Fruit fly (Drosophila melanogaster) whole organism, adult: ENCODE measurements around the gene uncNacbeta.

Experiments used
- CG11617 ChIP-seq: fragments of 200-800 bp; sonication (Bioruptor generic); optimal IDR thresholded peaks from 2 replicates; lab custom pipeline; 2017; ENCODE audit warnings: mild to moderate bottlenecking, missing biosample characterization, missing genetic modification reagents, missing genetic modification characterization
- CG12768 ChIP-seq: fragments of 200-800 bp; sonication (Bioruptor generic); optimal IDR thresholded peaks from 2 replicates; lab custom pipeline; 2017; ENCODE audit warnings: missing biosample characterization, missing genetic modification characterization, mild to moderate bottlenecking, moderate library complexity, missing genetic modification reagents
- CG14711 ChIP-seq: fragments of 200-800 bp; sonication (Bioruptor generic); optimal IDR thresholded peaks from 2 replicates; lab custom pipeline; 2018; ENCODE audit warnings: missing biosample characterization, mild to moderate bottlenecking, missing genetic modification characterization, moderate library complexity
- CG1620 ChIP-seq: fragments of 200-800 bp; sonication (Bioruptor generic); optimal IDR thresholded peaks from 2 replicates; lab custom pipeline; 2016; ENCODE audit warnings: missing biosample characterization, missing genetic modification characterization
- CG33017 ChIP-seq: fragments of 200-800 bp; sonication (Bioruptor generic); optimal IDR thresholded peaks from 2 replicates; lab custom pipeline; 2018; ENCODE audit warnings: missing biosample characterization, mild to moderate bottlenecking, missing genetic modification characterization, moderate library complexity
- CG5204 ChIP-seq: fragments of 200-800 bp; sonication (Bioruptor generic); optimal IDR thresholded peaks from 2 replicates; lab custom pipeline; 2016; ENCODE audit warnings: missing biosample characterization, missing genetic modification characterization
- CG7045 ChIP-seq: fragments of 200-800 bp; sonication (Bioruptor generic); optimal IDR thresholded peaks from 2 replicates; lab custom pipeline; 2017; ENCODE audit warnings: missing biosample characterization, mild to moderate bottlenecking, missing genetic modification characterization
- CG7101 ChIP-seq: fragments of 200-800 bp; sonication (Bioruptor generic); optimal IDR thresholded peaks from 2 replicates; lab custom pipeline; 2018; ENCODE audit warnings: missing biosample characterization, mild to moderate bottlenecking, missing genetic modification characterization, moderate library complexity
- Clk ChIP-seq: fragments of 200-800 bp; sonication (Bioruptor generic); optimal IDR thresholded peaks from 2 replicates; lab custom pipeline; 2017; ENCODE audit warnings: missing biosample characterization, missing genetic modification characterization
- Crg-1 ChIP-seq: fragments of 200-800 bp; sonication (Bioruptor generic); optimal IDR thresholded peaks from 2 replicates; lab custom pipeline; 2016; ENCODE audit warnings: missing biosample characterization, missing genetic modification characterization
- Hr96 ChIP-seq: fragments of 200-800 bp; sonication (Bioruptor generic); optimal IDR thresholded peaks from 2 replicates; lab custom pipeline; 2016; ENCODE audit warnings: missing biosample characterization, missing genetic modification characterization
- Mnt ChIP-seq: fragments of 200-800 bp; sonication (Bioruptor generic); optimal IDR thresholded peaks from 2 replicates; lab custom pipeline; 2016; ENCODE audit warnings: missing biosample characterization, mild to moderate bottlenecking, missing genetic modification characterization
- bab1 ChIP-seq: fragments of 200-800 bp; sonication (Bioruptor generic); optimal IDR thresholded peaks from 3 replicates; lab custom pipeline; 2019; ENCODE audit warnings: missing biosample characterization, mild to moderate bottlenecking, missing genetic modification characterization, moderate library complexity
- cic ChIP-seq: fragments of 200-800 bp; sonication (Bioruptor generic); optimal IDR thresholded peaks from 2 replicates; lab custom pipeline; 2017; ENCODE audit warnings: missing biosample characterization, mild to moderate bottlenecking, missing genetic modification characterization, moderate library complexity
- cnc ChIP-seq, 2 experiments: fragments of >200 bp; optimal IDR thresholded peaks; 2 replicates each; lab custom pipeline; 2017
- kay ChIP-seq: fragments of 200-800 bp; sonication (Bioruptor generic); peaks from one replicate; lab custom pipeline; 2016; ENCODE audit warnings: missing biosample characterization, missing genetic modification characterization, borderline replicate concordance
- ovo ChIP-seq: fragments of 200-800 bp; sonication (Bioruptor generic); optimal IDR thresholded peaks from 2 replicates; lab custom pipeline; 2016; ENCODE audit warnings: missing biosample characterization, missing genetic modification characterization
- pad ChIP-seq: fragments of 200-800 bp; sonication (Bioruptor generic); optimal IDR thresholded peaks from 3 replicates; lab custom pipeline; 2017; ENCODE audit warnings: missing biosample characterization, missing genetic modification characterization, mild to moderate bottlenecking, moderate library complexity, missing genetic modification reagents
- tj ChIP-seq: fragments of 200-800 bp; sonication (Bioruptor generic); optimal IDR thresholded peaks from 3 replicates; lab custom pipeline; 2017; ENCODE audit warnings: missing biosample characterization, mild to moderate bottlenecking, missing genetic modification characterization, moderate library complexity
- toe ChIP-seq: fragments of 200-800 bp; sonication (Bioruptor generic); optimal IDR thresholded peaks from 2 replicates; lab custom pipeline; 2016; ENCODE audit warnings: missing biosample characterization, missing genetic modification characterization

Gene uncNacbeta

DNA sequence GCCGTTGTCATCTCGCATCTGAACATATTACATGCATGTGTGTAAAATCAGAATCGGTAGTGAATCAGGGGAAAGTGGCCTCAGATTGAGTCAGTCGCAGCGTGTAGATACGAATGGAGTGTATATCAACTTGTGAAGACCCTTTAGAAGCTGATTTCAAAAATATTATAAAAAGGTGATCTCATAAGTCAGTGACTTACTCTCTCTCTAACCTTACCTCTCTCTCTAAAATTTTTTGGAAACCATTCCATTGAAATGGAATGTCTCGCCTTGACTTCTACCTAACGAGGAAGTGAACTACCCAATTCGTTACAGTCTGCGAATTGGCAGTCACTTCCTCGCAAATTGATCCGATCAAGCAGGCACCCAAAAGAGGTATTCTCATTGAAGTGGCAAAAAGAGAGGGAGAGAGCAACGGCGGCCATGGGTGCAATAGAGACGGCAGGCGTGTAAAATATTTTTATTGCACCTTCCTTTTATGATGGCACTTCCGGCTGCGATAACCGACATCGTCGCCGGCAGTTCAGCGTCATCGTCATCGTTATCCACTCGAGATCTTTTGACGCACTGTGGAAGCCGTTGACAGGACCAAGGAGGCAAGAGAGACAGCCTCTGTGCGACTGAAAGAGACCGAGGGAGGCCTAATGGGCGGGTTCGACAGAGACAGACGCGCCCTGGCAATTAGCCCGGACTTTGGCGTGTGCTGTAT lies 45.6 kb downstream of the uncNacbeta start:
- TF ChIP-seq bab1 (GFP tag; lab: Kevin White, UChicago) (no peak), pad (GFP tag; lab: Kevin White, UChicago) (no peak), CG5204 (GFP tag; lab: Kevin White, UChicago) (no peak), CG11617 (GFP tag; lab: Kevin White, UChicago) (no peak), kay (GFP tag; lab: Kevin White, UChicago) (no peak), CG7045 (GFP tag; lab: Kevin White, UChicago) (no peak), cnc (optimal IDR thresholded peaks at IDR 0.05; lab: Kevin White, UChicago) (no peak), Clk (no peak), cic (no peak), Hr96 (GFP tag; lab: Kevin White, UChicago) (no peak), toe (GFP tag; lab: Kevin White, UChicago) (no peak), Mnt (GFP tag; lab: Kevin White, UChicago) (no peak), CG12768 (GFP tag; lab: Kevin White, UChicago) (no peak), CG7101 (tag; lab: Kevin White, UChicago) (no peak), ovo (GFP tag; lab: Kevin White, UChicago) (no peak), tj (GFP tag; lab: Kevin White, UChicago) (no peak)

DNA sequence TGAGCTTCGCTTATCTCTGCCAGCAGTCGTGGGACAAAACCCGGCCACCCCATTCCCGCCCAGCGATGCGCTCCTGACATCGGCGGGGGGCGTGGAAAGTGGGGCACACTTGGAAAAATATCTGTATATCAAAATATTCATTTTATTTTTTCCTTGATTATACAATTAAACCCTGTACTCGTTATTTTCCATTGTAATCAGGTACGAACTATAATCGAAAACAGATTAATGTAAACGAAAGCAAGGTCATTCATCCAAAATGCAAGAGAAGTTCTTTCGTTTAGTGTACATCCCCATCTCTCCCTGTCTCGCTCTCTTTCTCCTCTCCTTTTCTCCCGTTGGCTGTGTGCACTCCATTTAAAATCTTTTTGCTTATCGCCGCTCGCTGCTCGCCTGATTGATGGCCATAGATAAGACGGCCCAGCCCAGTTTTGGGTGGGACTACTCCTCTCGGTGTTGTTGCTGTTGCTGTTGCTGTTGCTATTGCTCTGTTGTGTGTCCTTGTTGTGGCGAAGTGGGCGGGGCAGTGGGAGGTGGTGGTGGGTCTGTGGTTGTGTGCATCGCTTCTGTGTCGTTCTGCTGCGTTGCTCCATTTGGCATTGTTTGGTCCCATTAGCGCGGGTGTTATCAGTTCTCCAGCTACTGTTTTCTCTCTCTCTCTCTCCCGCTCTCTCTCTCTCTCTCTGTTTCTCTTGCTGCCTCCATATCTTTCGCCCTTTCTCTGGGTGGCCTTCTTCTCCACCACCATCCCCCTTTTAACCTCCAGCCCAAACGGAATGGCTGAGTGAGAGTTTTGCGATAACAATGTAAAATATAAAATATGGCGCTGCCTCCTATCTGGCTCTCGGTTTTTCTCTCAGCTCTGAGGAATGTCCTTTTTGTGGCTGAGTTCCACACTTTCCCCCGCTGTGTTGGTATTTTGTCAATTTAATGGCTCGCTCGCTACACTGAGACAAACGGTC lies 47.3 kb downstream of the uncNacbeta start:
- TF ChIP-seq cnc (optimal IDR thresholded peaks at IDR 0.05; lab: Kevin White, UChicago) (no peak), cic (no peak), toe (GFP tag; lab: Kevin White, UChicago) (no peak), CG14711 (tag; lab: Kevin White, UChicago) (no peak), CG5204 (GFP tag; lab: Kevin White, UChicago) (no peak), kay (GFP tag; lab: Kevin White, UChicago) (peak; percentile 30), CG1620 (GFP tag; lab: Kevin White, UChicago) (no peak), Mnt (GFP tag; lab: Kevin White, UChicago) (no peak)

DNA sequence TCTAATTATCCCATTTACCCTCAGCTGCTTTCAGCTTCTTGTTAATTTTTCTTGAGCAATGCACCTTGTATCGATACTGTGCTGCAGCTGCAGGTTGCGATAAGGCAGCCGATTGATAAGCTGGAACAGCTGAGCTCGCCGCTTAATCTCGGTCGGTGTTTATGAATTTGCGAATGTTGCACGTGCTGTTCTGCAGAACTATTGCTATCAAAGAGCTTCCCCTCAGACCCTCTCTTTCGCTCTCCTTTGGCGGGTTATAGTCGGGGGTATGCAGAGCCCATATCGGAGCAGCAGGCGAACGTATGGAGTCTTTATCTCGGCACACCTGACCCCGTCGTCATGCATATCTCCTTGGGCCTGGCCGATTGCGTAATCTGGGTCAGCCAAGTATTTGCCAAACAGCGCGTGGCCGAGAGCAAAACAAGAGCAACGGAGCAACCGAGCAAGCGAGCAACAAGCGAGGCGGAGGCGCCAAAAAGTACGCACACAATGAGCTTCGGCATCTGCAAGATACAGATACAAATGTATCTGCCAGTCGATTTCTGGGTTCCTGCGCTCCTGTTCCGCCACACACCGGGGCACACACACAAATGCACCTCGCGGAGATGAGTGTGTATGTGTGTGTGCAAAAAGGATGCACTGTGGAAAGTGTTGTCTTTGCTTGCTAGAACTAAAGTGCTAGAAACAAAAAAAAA lies 49.3 kb downstream of the uncNacbeta start:
- no peak for TF ChIP-seq Clk
- no peak for TF ChIP-seq CG1620 (GFP tag; lab: Kevin White, UChicago)
- TF ChIP-seq CG14711 (tag; lab: Kevin White, UChicago) = no peak
- TF ChIP-seq CG11617 (GFP tag; lab: Kevin White, UChicago) = no peak
- TF ChIP-seq CG33017 (tag; lab: Kevin White, UChicago) = no peak
- no peak for TF ChIP-seq toe (GFP tag; lab: Kevin White, UChicago)
- TF ChIP-seq bab1 (GFP tag; lab: Kevin White, UChicago) = no peak
- TF ChIP-seq Hr96 (GFP tag; lab: Kevin White, UChicago) = no peak
- TF ChIP-seq CG7101 (tag; lab: Kevin White, UChicago) = no peak
- no peak for TF ChIP-seq cnc (optimal IDR thresholded peaks at IDR 0.05; lab: Kevin White, UChicago)
- TF ChIP-seq tj (GFP tag; lab: Kevin White, UChicago) = no peak
- TF ChIP-seq CG7045 (GFP tag; lab: Kevin White, UChicago) = no peak
- no peak for TF ChIP-seq Mnt (GFP tag; lab: Kevin White, UChicago)
- no peak for TF ChIP-seq cic
- no peak for TF ChIP-seq ovo (GFP tag; lab: Kevin White, UChicago)
- no peak for TF ChIP-seq Crg-1
- TF ChIP-seq pad (GFP tag; lab: Kevin White, UChicago) = no peak
- no peak for TF ChIP-seq kay (GFP tag; lab: Kevin White, UChicago)
- no peak for TF ChIP-seq CG12768 (GFP tag; lab: Kevin White, UChicago)

DNA sequence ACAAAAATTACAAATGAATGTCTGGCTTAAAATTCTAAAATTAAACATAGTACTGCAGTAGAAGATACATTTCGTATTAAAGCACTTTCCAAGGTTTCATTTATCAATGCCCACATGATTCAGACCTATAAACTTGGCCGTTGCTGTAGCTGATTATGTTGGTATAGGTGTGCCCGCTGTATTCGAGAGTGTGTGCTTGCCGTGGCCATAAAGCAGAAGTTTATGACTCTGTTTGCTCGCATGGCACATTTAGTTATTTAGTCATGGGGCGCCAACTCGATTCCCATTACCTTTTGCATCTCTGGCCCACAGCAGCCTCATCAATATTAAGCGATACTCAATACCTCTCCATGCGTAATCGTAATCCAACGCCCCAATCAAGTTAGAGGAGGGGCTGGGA lies 50.6 kb downstream of the uncNacbeta start:
- no peak for TF ChIP-seq bab1 (GFP tag; lab: Kevin White, UChicago)
- no peak for TF ChIP-seq Clk
- no peak for TF ChIP-seq CG14711 (tag; lab: Kevin White, UChicago)
- TF ChIP-seq CG5204 (GFP tag; lab: Kevin White, UChicago) = no peak
- TF ChIP-seq cnc (optimal IDR thresholded peaks at IDR 0.05; lab: Kevin White, UChicago) = no peak
- TF ChIP-seq Crg-1 = no peak
- TF ChIP-seq CG12768 (GFP tag; lab: Kevin White, UChicago) = no peak
- no peak for TF ChIP-seq kay (GFP tag; lab: Kevin White, UChicago)
- no peak for TF ChIP-seq CG33017 (tag; lab: Kevin White, UChicago)
- no peak for TF ChIP-seq toe (GFP tag; lab: Kevin White, UChicago)
- no peak for TF ChIP-seq cic
- no peak for TF ChIP-seq Hr96 (GFP tag; lab: Kevin White, UChicago)
- TF ChIP-seq pad (GFP tag; lab: Kevin White, UChicago) = no peak
- TF ChIP-seq Mnt (GFP tag; lab: Kevin White, UChicago) = no peak
- no peak for TF ChIP-seq CG7101 (tag; lab: Kevin White, UChicago)
- TF ChIP-seq ovo (GFP tag; lab: Kevin White, UChicago) = no peak
- TF ChIP-seq tj (GFP tag; lab: Kevin White, UChicago) = no peak
- no peak for TF ChIP-seq CG1620 (GFP tag; lab: Kevin White, UChicago)
- TF ChIP-seq CG7045 (GFP tag; lab: Kevin White, UChicago) = no peak
- no peak for TF ChIP-seq CG11617 (GFP tag; lab: Kevin White, UChicago)
